Worm (Caenorhabditis elegans) whole organism, L4 larva: ENCODE data around the gene gtr-1.

ENCODE experiments used
- F10B5.3 ChIP-seq: sonication (generic microtip); optimal IDR thresholded peaks from 2 replicates; lab custom pipeline; 2016; ENCODE audit warnings: mild to moderate bottlenecking, missing genetic modification characterization, missing compliant biosample characterization
- F44E2.7 ChIP-seq: fragments of 200-800 bp; sonication (Bioruptor generic); IDR thresholded peaks from 2 replicates; pipeline ENCODE4 v2.1.2; 2022; ENCODE audit warnings: missing genetic modification characterization, missing compliant biosample characterization
- T20F7.1 ChIP-seq: fragments of 200-800 bp; sonication (Bioruptor generic); optimal IDR thresholded peaks from 2 replicates; lab custom pipeline; 2018; ENCODE audit warnings: mild to moderate bottlenecking, missing genetic modification characterization, missing compliant biosample characterization
- Y48G9A.11 ChIP-seq: fragments of 200-800 bp; sonication (Bioruptor generic); IDR thresholded peaks from 2 replicates; pipeline ENCODE4 v1.3.6; 2022; ENCODE audit warnings: missing genetic modification reagents, missing genetic modification characterization, missing compliant biosample characterization
- Y5F2A.4 ChIP-seq: fragments of 200-800 bp; sonication (Bioruptor generic); optimal IDR thresholded peaks from 2 replicates; lab custom pipeline; 2018; ENCODE audit warnings: mild to moderate bottlenecking, missing genetic modification characterization, missing compliant biosample characterization
- ZK337.2 ChIP-seq: fragments of 200-800 bp; sonication (Bioruptor generic); IDR thresholded peaks from 2 replicates; pipeline ENCODE4 v1.3.6; 2022; ENCODE audit warnings: missing genetic modification reagents, missing genetic modification characterization, missing compliant biosample characterization
- aha-1 ChIP-seq: fragments of 150-350 bp; peaks from one replicate; lab custom pipeline; 2014; ENCODE audit warnings: missing biosample characterization, missing genetic modification characterization
- ama-1 ChIP-seq: fragments of 150-350 bp; optimal IDR thresholded peaks from 2 replicates; lab custom pipeline; 2014; ENCODE audit warnings: inconsistent platforms, mixed read lengths
- arid-1 ChIP-seq: fragments of 200-800 bp; sonication (Bioruptor generic); conservative IDR thresholded peaks from 2 replicates; pipeline ENCODE4 v1.3.6; 2022; ENCODE audit warnings: missing genetic modification reagents, missing genetic modification characterization, missing compliant biosample characterization
- attf-4 ChIP-seq: sonication (generic microtip); optimal IDR thresholded peaks from 3 replicates; lab custom pipeline; 2017; ENCODE audit warnings: missing biosample characterization, missing genetic modification characterization
- ceh-28 ChIP-seq: fragments of 150-350 bp; optimal IDR thresholded peaks from 2 replicates; lab custom pipeline; 2014; ENCODE audit warnings: missing biosample characterization, missing genetic modification reagents, missing genetic modification characterization
- ceh-32 ChIP-seq: sonication (generic microtip); optimal IDR thresholded peaks from 2 replicates; lab custom pipeline; 2016; ENCODE audit warnings: mild to moderate bottlenecking, missing genetic modification characterization, missing compliant biosample characterization; ENCODE audit not compliant: poor library complexity
- cey-2 ChIP-seq: sonication (generic microtip); optimal IDR thresholded peaks from 3 replicates; lab custom pipeline; 2017; ENCODE audit warnings: missing genetic modification characterization, mild to moderate bottlenecking, missing compliant biosample characterization, antibody characterized with exemption, borderline replicate concordance; ENCODE audit not compliant: insufficient read depth
- daf-8 ChIP-seq: fragments of 200-800 bp; sonication (Bioruptor generic); IDR thresholded peaks from 2 replicates; pipeline ENCODE4 v1.3.6; 2022; ENCODE audit warnings: missing genetic modification characterization, missing compliant biosample characterization
- egl-27 ChIP-seq: sonication (generic microtip); optimal IDR thresholded peaks from 3 replicates; lab custom pipeline; 2017; ENCODE audit warnings: missing biosample characterization, missing genetic modification reagents, missing genetic modification characterization
- fos-1 ChIP-seq: fragments of 150-350 bp; optimal IDR thresholded peaks from 2 replicates; lab custom pipeline; 2014; ENCODE audit warnings: missing biosample characterization, missing genetic modification characterization
- hif-1 ChIP-seq, 2 experiments: sonication (generic microtip); optimal IDR thresholded peaks; 2 replicates each; lab custom pipeline; 2016 to 2017; ENCODE audit warnings: missing compliant biosample characterization in 2 of 2, missing genetic modification characterization in 2 of 2, missing genetic modification reagents in 2 of 2, missing genotype in 2 of 2, mild to moderate bottlenecking in 1 of 2
- hlh-11 ChIP-seq: fragments of 200-800 bp; sonication (Bioruptor generic); optimal IDR thresholded peaks from 2 replicates; lab custom pipeline; 2018; ENCODE audit warnings: mild to moderate bottlenecking, missing genetic modification characterization, missing compliant biosample characterization
- hlh-30 ChIP-seq: sonication (generic microtip); optimal IDR thresholded peaks from 2 replicates; lab custom pipeline; 2017; ENCODE audit warnings: antibody characterized with exemption, mild to moderate bottlenecking, missing genetic modification characterization, missing compliant biosample characterization; ENCODE audit not compliant: insufficient read depth
- hmg-1.1 ChIP-seq: fragments of 200-800 bp; sonication (Bioruptor generic); IDR thresholded peaks from 2 replicates; pipeline ENCODE4 v1.3.6; 2022; ENCODE audit warnings: missing genetic modification reagents, missing genetic modification characterization, missing compliant biosample characterization
- lin-13 ChIP-seq: fragments of 150-350 bp; optimal IDR thresholded peaks from 2 replicates; lab custom pipeline; 2014; ENCODE audit warnings: missing biosample characterization, missing genetic modification reagents, missing genetic modification characterization
- madf-9 ChIP-seq: fragments of 200-800 bp; sonication (Bioruptor generic); conservative IDR thresholded peaks from 2 replicates; pipeline ENCODE4 v1.3.6; 2022; ENCODE audit warnings: missing genetic modification reagents, missing genetic modification characterization, missing compliant biosample characterization
- mdl-1 ChIP-seq, 2 experiments: fragments of 150-350 bp in 1 of 2; sonication (generic microtip) in 1 of 2; optimal IDR thresholded peaks; 2 replicates each; lab custom pipeline; 2014 to 2017; ENCODE audit warnings: missing biosample characterization in 2 of 2, missing genetic modification characterization in 2 of 2
- nhr-237 ChIP-seq: sonication (generic microtip); optimal IDR thresholded peaks from 2 replicates; lab custom pipeline; 2017; ENCODE audit warnings: missing biosample characterization, missing genetic modification characterization
- nhr-25 ChIP-seq: sonication (generic microtip); optimal IDR thresholded peaks from 2 replicates; lab custom pipeline; 2017; ENCODE audit warnings: missing genetic modification characterization, mild to moderate bottlenecking, missing compliant biosample characterization, antibody characterized with exemption, moderate library complexity, borderline replicate concordance; ENCODE audit not compliant: insufficient read depth
- nhr-48 ChIP-seq: sonication (generic microtip); optimal IDR thresholded peaks from 2 replicates; lab custom pipeline; 2016; ENCODE audit warnings: mild to moderate bottlenecking, missing genetic modification characterization, missing compliant biosample characterization
- saeg-2 ChIP-seq: fragments of 200-800 bp; sonication (Bioruptor generic); IDR thresholded peaks from 2 replicates; pipeline ENCODE4 v1.3.6; 2022; ENCODE audit warnings: missing genetic modification reagents, missing genetic modification characterization, missing compliant biosample characterization
- spr-3 ChIP-seq: fragments of 200-800 bp; sonication (Bioruptor generic); optimal IDR thresholded peaks from 2 replicates; lab custom pipeline; 2018; ENCODE audit warnings: mild to moderate bottlenecking, missing genetic modification characterization, missing compliant biosample characterization
- tra-1 ChIP-seq: fragments of 200-800 bp; sonication (Bioruptor generic); IDR thresholded peaks from 2 replicates; pipeline ENCODE4 v1.3.6; 2022; ENCODE audit warnings: missing genetic modification reagents, missing genetic modification characterization, missing compliant biosample characterization
- unc-62 ChIP-seq, 3 experiments: fragments of 150-350 bp in 1 of 3; sonication (generic microtip); optimal IDR thresholded peaks in 2 of 3; peaks in 1 of 3; 1 replicate in 1 of 3; 2 replicates in 2 of 3; lab custom pipeline; 2014 to 2017; ENCODE audit warnings: missing biosample characterization in 3 of 3, missing genetic modification characterization in 3 of 3, missing genetic modification reagents in 3 of 3, missing genotype in 1 of 3
- zfp-3 ChIP-seq: fragments of 200-800 bp; sonication (Bioruptor generic); conservative IDR thresholded peaks from 2 replicates; pipeline ENCODE4 v1.3.6; 2022; ENCODE audit warnings: missing genetic modification reagents, missing genetic modification characterization, missing compliant biosample characterization
- zip-2 ChIP-seq: fragments of 150-350 bp; optimal IDR thresholded peaks from 2 replicates; lab custom pipeline; 2014; ENCODE audit warnings: missing biosample characterization, missing genetic modification characterization
- ztf-11 ChIP-seq: fragments of 150-350 bp; optimal IDR thresholded peaks from 2 replicates; lab custom pipeline; 2014; ENCODE audit warnings: missing biosample characterization, missing genetic modification characterization
- ztf-7 ChIP-seq: fragments of 150-350 bp; optimal IDR thresholded peaks from 2 replicates; lab custom pipeline; 2014; ENCODE audit warnings: missing biosample characterization, missing genetic modification characterization

The gtr-1 gene

DNA sequence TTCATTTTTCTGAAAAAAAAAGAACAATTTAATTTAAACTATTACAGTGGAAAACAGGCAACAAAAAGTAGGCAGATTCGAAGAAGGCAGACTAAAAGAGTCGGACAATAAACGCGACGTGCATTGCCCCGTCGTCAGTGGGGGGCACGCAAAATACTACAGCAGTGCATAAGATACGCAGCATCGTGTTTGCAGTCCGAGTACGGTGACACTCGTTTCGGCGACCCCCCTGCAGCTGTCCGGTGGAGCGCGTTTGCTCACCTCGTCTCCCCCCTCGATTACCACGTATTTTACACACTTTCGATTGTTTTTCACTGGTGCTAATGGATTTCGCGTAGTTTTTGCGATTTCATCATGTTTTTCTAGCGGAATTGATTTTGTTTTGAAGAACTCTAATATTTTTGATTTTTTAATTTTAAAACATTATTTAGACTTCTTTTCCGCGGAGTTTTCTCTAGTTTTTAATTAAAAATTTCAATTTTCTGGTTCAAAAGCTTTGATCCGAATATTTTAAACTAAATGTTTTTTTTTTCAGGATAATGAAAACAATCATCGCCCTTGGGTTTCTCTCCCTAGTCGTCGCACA is 34.4 kb upstream of the gtr-1 start, which contains the start of the genes trap-2 and ile-2 (continued):
- peak; percentile 98 for TF ChIP-seq hlh-11 (tag; lab: Kevin White, UChicago)
- peak; percentile 93 for TF ChIP-seq hmg-1.1
- peak; percentile 71 for TF ChIP-seq madf-9 (GFP tag; lab: Robert Waterston, UW)
- TF ChIP-seq Y5F2A.4 = no peak
- no peak for TF ChIP-seq cey-2 (tag; lab: Kevin White, UChicago)
- TF ChIP-seq arid-1 (GFP tag; lab: Robert Waterston, UW) = peak; percentile 91
- no peak for TF ChIP-seq ama-1 (lab: Kevin White, UChicago)
- peak; percentile 90 for TF ChIP-seq tra-1 (GFP tag; lab: Robert Waterston, UW)
- TF ChIP-seq nhr-48 (tag; lab: Kevin White, UChicago) = peak; percentile 78
- TF ChIP-seq nhr-25 = peak; percentile 97
- TF ChIP-seq ztf-7 (tag; lab: Kevin White, UChicago) = peak; percentile 72
- TF ChIP-seq hlh-30 (tag; lab: Kevin White, UChicago) = peak; percentile 90
- peak; percentile 24 for TF ChIP-seq zip-2 (tag; lab: Kevin White, UChicago)
- peak; percentile 18 for TF ChIP-seq ceh-28 (tag; lab: Kevin White, UChicago)
- TF ChIP-seq, all 104 proteins: peak for 65

DNA sequence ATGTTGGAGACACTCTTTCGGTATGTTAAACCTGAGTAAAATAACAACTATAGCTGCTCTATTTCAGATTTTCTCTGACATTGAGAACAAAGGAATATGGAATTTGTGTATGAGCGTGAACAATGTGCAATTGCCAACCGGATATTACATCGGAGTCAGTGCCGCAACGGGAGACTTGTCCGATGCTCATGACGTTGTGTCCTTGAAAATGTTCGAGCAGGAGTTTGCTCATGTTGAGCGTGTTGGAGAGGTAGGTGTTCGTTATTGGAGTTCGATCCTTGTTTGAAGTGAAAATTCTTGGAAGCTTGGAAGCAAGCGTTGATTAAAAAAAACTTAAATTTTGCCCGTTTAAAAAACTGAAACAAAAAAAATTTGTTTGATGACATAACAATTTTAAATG is 33.0 kb upstream of the gtr-1 start:
- no peak for TF ChIP-seq mdl-1 (tag; optimal IDR thresholded peaks at IDR 0.05; lab: Kevin White, UChicago)
- no peak for TF ChIP-seq spr-3
- TF ChIP-seq F44E2.7 = no peak
- TF ChIP-seq madf-9 (GFP tag; lab: Robert Waterston, UW) = no peak
- TF ChIP-seq unc-62 (GFP tag; optimal IDR thresholded peaks at IDR 0.05 in 1 of 2; lab: Kevin White, UChicago) = peak in 1 of 2 experiments; percentile 47
- TF ChIP-seq unc-62 (tag; optimal IDR thresholded peaks at IDR 0.05; lab: Kevin White, UChicago) = no peak
- peak; percentile 95 for TF ChIP-seq aha-1 (tag; lab: Kevin White, UChicago)
- TF ChIP-seq hmg-1.1 = no peak

DNA sequence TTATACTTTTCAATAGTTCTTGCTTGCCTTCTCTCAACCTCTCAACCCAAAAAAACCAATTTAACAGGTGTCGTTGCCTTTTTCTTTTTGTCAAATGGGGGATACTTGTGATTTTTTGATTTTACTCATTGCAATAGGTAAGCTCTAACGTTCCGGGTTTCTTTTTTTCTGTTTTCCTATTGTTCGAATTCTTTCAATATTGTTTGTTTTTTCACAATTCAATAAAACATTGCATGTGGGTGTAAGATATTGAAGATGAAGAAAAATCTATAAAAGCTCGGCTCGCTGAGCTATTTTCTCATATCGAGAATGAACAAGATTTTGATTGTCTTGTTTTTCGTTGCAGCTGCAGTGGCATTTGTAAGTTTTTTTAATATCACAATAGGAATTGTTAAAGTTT is 32.0 kb upstream of the gtr-1 start, which contains the start of gene T04G9.7:
Gene T04G9.7, plus strand, starts transcription at position 301 of the 400 bp plus-strand sequence.
- TF ChIP-seq Y48G9A.11 (GFP tag; lab: Robert Waterston, UW) (no peak), hif-1 (tag; optimal IDR thresholded peaks at IDR 0.05; lab: Kevin White, UChicago) (no peak), T20F7.1 (GFP tag; lab: Kevin White, UChicago) (no peak)

DNA sequence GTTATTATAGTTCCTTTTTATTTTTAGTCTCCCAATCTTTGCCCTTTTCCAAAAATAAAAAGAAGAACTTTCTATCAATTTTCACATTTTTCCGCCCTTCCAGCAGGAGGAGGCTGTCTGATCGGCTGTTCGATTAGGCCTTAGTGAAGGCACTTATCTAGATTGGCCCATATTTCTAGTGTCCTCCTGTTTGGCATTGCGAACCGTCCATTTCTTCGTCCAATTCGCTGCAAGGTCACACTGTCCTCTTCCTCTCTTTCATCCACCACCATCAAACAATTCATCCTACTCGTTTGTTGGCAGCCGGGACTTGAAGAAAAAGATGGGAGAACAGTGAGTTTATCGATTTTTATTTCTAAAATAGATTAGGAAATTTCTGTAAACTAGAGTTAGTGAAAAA is 30.4 kb upstream of the gtr-1 start, which contains the start of gene T04G9.4:
Gene T04G9.4, plus strand, starts transcription at position 293 of the 400 bp plus-strand sequence.
- no peak for TF ChIP-seq daf-8 (GFP tag; lab: Robert Waterston, UW)

DNA sequence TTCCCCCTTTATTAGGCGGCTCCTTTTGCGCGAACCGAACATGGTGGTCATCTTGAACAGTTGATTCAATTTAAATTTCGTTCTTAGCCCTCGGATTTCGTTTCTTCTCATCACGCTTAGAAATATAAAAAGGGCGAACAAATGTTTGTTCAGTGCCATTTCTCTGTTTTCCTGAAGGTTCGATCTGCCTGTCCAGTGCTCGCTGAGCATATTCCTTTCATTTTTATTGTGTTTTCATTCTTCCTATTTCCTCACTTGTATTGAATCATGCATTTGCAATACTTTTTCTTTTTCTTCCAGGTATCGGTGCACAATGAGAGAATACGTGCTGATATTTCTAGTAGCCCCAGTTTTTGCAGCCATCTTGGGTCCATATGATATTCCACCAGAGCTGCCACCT is 25.2 kb upstream of the gtr-1 start, which contains the start of gene nas-15:
Gene nas-15, plus strand, starts transcription at position 301 of the 400 bp plus-strand sequence.
- no peak for TF ChIP-seq zfp-3 (GFP tag; lab: Robert Waterston, UW)
- TF ChIP-seq saeg-2 (GFP tag; lab: Robert Waterston, UW) = no peak
- TF ChIP-seq F44E2.7 = no peak
- no peak for TF ChIP-seq F10B5.3
- TF ChIP-seq ZK337.2 = no peak
- TF ChIP-seq nhr-237 = no peak
- TF ChIP-seq ama-1 (lab: Kevin White, UChicago) = no peak
- TF ChIP-seq lin-13 = no peak
- no peak for TF ChIP-seq egl-27 (tag; lab: Kevin White, UChicago)
- TF ChIP-seq ceh-32 (tag; lab: Kevin White, UChicago) = no peak
- TF ChIP-seq hmg-1.1 = no peak
- TF ChIP-seq fos-1 (tag; lab: Kevin White, UChicago) = no peak
- TF ChIP-seq cey-2 (tag; lab: Kevin White, UChicago) = no peak
- no peak for TF ChIP-seq ztf-11
- no peak for TF ChIP-seq attf-4 (tag; lab: Kevin White, UChicago)
